Worm (Caenorhabditis elegans): ENCODE results near the gene klp-13.

klp-13 gene

DNA sequence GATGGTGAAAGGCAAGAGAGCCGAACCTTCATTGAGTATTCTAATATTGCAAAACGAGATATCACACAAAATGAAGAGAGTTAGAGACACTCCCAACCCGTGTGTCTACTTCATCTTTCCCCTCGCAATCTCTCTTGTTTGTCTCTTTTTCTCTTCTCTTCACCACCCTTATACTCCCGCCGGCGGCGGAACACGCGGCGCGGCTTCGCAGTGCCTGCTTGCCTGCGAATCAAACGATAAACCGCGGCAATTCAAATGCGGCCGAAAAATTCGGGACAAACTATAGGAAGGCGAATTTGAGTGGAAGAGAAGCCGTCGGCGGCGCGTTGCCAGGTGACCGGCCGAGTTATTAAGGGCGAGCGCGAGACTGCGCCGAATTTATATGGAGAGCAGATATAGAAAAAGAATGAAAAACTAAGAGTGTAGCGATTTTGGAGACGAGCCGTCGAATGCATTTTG is at the start of gene klp-13:
TSS of gene klp-13 (plus strand) at position 409 of the 459 bp plus-strand sequence.
- TF ChIP-seq ztf-29 (GFP tag; IDR thresholded peaks at IDR 0.05) (peak; percentile 62; the same call in 1 of the 2 replicates), med-1 (GFP tag; optimal IDR thresholded peaks at IDR 0.05; ENCODE audit: insufficient read depth) (no peak), ref-1 (GFP tag; conservative IDR thresholded peaks at IDR 0.05) (0 out of 2 replicates have a peak, but pooled peaks have one; percentile 9), tab-1 (GFP tag; IDR thresholded peaks at IDR 0.05) (no peak), ztf-23 (GFP tag; IDR thresholded peaks at IDR 0.05) (peak; percentile 54; the same call in 1 of the 2 replicates), klf-2 (GFP tag; conservative IDR thresholded peaks at IDR 0.05) (no peak), T22C8.4 (GFP tag; IDR thresholded peaks at IDR 0.05) (no peak), flt-1 (GFP tag; IDR thresholded peaks at IDR 0.05) (peak; percentile 41; the same call in 1 of the 2 replicates), cog-1 (tag; optimal IDR thresholded peaks at IDR 0.05) (peak; percentile 91)

DNA sequence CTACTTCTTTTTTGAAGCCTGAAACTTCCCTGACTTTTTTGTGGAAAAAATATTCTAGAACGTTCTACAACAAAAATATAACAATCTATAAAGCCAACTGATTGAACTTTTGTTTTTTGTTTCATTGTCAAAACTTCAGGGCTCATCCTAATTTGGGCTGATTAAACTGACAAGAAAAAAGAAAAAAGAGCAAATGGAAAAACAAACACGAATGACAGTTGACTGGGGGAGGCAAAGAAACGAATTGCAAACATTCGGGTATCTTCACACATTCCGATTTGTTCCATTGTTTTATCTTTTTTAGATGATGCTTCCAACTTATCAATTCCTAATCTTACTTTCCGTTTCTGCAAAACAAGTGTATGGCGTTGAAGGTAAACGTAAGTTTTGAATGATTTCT is 49.3 kb upstream of the klp-13 start, which contains the start of gene C46F4.3:
TSS of gene C46F4.3 (plus strand) at position 301 of the 400 bp plus-strand sequence.
- no peak for TF ChIP-seq tab-1 (GFP tag; IDR thresholded peaks at IDR 0.05)
- TF ChIP-seq T22C8.4 (GFP tag; IDR thresholded peaks at IDR 0.05): no peak
- TF ChIP-seq klf-2 (GFP tag; conservative IDR thresholded peaks at IDR 0.05): no peak
- TF ChIP-seq flt-1 (GFP tag; IDR thresholded peaks at IDR 0.05): no peak
- TF ChIP-seq ztf-29 (GFP tag; IDR thresholded peaks at IDR 0.05): no peak
- no peak for TF ChIP-seq med-1 (GFP tag; optimal IDR thresholded peaks at IDR 0.05; ENCODE audit: insufficient read depth)
- TF ChIP-seq ztf-23 (GFP tag; IDR thresholded peaks at IDR 0.05): no peak
- TF ChIP-seq cog-1 (tag; optimal IDR thresholded peaks at IDR 0.05): no peak
- TF ChIP-seq ref-1 (GFP tag; conservative IDR thresholded peaks at IDR 0.05): no peak

DNA sequence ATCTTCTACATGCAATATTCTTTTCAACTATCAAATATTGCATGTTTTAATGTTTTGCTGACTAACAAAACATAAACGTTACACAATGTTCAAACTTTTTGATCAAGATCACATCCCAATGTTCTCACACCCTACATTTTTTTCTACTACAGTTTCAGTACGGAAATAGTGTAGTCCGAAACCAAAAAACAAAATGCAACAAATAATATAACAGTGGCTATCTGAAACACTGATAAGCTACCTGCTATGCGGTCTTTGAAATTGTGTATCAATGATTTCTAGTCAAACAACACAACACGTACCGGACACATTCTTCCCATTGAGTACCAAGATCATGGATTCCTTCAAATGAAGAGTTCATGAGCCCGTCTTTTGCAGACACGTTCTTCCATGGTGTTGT is 43.5 kb upstream of the klp-13 start:
- TF ChIP-seq cog-1 (tag; optimal IDR thresholded peaks at IDR 0.05): no peak
- TF ChIP-seq flt-1 (GFP tag; IDR thresholded peaks at IDR 0.05): no peak
- no peak for TF ChIP-seq klf-2 (GFP tag; conservative IDR thresholded peaks at IDR 0.05)
- TF ChIP-seq ztf-29 (GFP tag; IDR thresholded peaks at IDR 0.05): no peak
- TF ChIP-seq T22C8.4 (GFP tag; IDR thresholded peaks at IDR 0.05): no peak
- TF ChIP-seq ztf-23 (GFP tag; IDR thresholded peaks at IDR 0.05): no peak
- no peak for TF ChIP-seq ref-1 (GFP tag; conservative IDR thresholded peaks at IDR 0.05)
- TF ChIP-seq tab-1 (GFP tag; IDR thresholded peaks at IDR 0.05): no peak
- TF ChIP-seq med-1 (GFP tag; optimal IDR thresholded peaks at IDR 0.05; ENCODE audit: insufficient read depth): no peak

DNA sequence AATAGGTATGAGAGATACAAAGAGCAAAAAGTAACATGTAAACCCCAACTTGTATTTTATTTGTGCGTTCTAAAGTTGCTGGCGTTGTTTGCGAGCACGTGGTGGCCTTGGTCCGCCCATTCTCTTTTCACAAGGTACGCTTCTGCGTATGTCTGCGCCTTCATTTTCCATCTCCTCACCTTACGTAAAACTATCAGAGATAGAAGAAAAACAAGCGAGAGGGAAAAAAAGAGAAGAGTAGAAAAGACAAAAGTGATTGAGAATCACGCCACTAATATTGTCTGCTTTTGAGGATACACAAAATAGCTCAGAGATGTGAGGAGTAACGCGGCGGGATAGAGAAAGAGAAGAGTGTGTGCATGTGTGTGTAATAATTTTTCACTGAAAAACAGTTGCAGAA is 42.6 kb upstream of the klp-13 start:
- no peak for TF ChIP-seq ztf-29 (GFP tag; IDR thresholded peaks at IDR 0.05)
- TF ChIP-seq med-1 (GFP tag; optimal IDR thresholded peaks at IDR 0.05; ENCODE audit: insufficient read depth): no peak
- TF ChIP-seq ref-1 (GFP tag; conservative IDR thresholded peaks at IDR 0.05): no peak
- TF ChIP-seq cog-1 (tag; optimal IDR thresholded peaks at IDR 0.05): no peak
- no peak for TF ChIP-seq T22C8.4 (GFP tag; IDR thresholded peaks at IDR 0.05)
- no peak for TF ChIP-seq klf-2 (GFP tag; conservative IDR thresholded peaks at IDR 0.05)
- TF ChIP-seq flt-1 (GFP tag; IDR thresholded peaks at IDR 0.05): no peak
- TF ChIP-seq ztf-23 (GFP tag; IDR thresholded peaks at IDR 0.05): no peak
- TF ChIP-seq tab-1 (GFP tag; IDR thresholded peaks at IDR 0.05): no peak

DNA sequence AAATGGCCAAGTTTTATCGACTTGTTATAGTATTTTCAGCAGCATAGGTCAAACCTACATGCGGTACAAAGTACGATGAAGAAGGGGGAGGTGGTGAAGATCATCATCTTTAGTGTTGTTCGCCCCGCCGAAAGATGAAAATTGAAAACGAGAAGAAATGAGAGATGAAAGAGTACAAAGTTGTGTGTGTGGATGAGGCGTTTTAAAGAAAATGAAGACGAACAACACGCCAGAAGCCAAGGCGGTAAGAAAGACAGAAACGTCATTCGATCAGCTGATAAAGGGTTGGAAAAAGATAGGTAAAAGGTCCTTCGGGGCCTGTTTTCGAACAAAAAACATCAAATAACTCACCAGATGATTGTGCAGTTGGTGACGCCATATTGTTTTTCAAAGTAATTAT is 40.9 kb upstream of the klp-13 start:
- TF ChIP-seq tab-1 (GFP tag; IDR thresholded peaks at IDR 0.05): no peak

DNA sequence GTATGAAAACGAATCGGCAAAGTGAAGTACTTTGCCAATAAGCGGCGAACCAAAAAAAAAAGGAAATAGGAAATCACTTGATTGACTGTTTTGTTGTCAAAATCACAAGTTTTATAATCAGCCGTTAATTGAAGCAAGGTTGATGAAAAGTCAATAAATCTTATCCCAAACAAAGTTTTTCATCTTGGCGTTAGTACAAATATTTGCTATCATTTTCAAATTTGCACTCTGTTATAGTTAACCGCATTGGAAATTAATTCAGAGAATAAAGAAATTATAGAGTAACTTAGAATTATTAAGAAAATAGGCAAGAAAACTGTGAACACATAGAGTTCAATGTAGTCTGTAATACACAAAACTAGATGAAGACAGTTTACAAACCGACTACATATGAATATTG is 40.3 kb upstream of the klp-13 start, which contains the start of gene acs-17:
TSS of gene acs-17 (minus strand) at position 23 of the 400 bp plus-strand sequence.
- TF ChIP-seq ref-1 (GFP tag; conservative IDR thresholded peaks at IDR 0.05) (no peak), ztf-29 (GFP tag; IDR thresholded peaks at IDR 0.05) (no peak), ztf-23 (GFP tag; IDR thresholded peaks at IDR 0.05) (no peak), klf-2 (GFP tag; conservative IDR thresholded peaks at IDR 0.05) (no peak), med-1 (GFP tag; optimal IDR thresholded peaks at IDR 0.05; ENCODE audit: insufficient read depth) (no peak), tab-1 (GFP tag; IDR thresholded peaks at IDR 0.05) (no peak), T22C8.4 (GFP tag; IDR thresholded peaks at IDR 0.05) (no peak), cog-1 (tag; optimal IDR thresholded peaks at IDR 0.05) (no peak), flt-1 (GFP tag; IDR thresholded peaks at IDR 0.05) (no peak)

DNA sequence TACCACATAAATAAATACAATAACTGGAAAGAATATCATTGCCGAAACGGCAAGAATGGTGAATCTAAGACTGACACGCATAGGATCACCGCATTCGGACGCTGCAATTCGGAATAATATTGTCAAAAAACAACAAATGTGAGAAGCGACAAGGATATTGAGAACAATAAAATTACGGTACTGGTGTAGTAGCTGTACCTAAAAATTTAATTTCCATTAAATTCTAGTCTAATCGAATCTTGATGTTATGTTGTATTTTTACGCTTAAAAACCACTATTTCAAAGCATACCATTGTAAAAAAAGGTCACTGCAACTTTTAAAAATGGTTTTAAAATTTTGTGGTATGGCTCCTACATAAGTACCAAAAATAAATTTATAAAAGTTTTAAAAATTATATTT is 36.0 kb upstream of the klp-13 start, which contains the start of gene mig-23:
TSS of gene mig-23 (minus strand) at position 101 of the 400 bp plus-strand sequence.
- TF ChIP-seq tab-1 (GFP tag; IDR thresholded peaks at IDR 0.05) (no peak), klf-2 (GFP tag; conservative IDR thresholded peaks at IDR 0.05) (no peak), flt-1 (GFP tag; IDR thresholded peaks at IDR 0.05) (no peak), med-1 (GFP tag; optimal IDR thresholded peaks at IDR 0.05; ENCODE audit: insufficient read depth) (no peak), ztf-29 (GFP tag; IDR thresholded peaks at IDR 0.05) (no peak), cog-1 (tag; optimal IDR thresholded peaks at IDR 0.05) (no peak), ref-1 (GFP tag; conservative IDR thresholded peaks at IDR 0.05) (no peak), ztf-23 (GFP tag; IDR thresholded peaks at IDR 0.05) (no peak), T22C8.4 (GFP tag; IDR thresholded peaks at IDR 0.05) (no peak)

DNA sequence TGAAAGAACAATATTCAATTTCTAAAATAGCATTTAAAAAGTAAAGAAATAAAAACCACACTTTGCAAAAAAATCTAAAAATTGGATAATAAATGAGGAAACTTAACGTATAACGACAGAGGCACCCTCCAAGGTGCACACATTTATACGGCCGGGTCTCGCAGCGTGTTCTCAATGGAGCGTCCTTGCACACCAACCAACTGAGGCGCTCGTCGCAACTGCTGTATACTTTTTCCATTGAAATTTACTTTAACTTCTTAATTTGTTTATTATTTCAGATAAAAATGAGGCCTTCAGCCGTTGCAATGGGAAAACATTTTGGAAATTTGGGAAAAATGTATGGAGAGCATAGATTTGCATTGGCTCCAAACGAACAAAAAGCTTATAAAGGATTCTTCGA is 31.6 kb upstream of the klp-13 start, which contains the start of the genes R07E4.5 and R07E4.3:
TSS of gene R07E4.5 (minus strand) at position 1 of the 400 bp plus-strand sequence.
TSS of gene R07E4.3 (plus strand) at position 285 of the 400 bp plus-strand sequence.
- TF ChIP-seq flt-1 (GFP tag; IDR thresholded peaks at IDR 0.05): 0 out of 2 replicates have a peak, but pooled peaks have one; percentile 56
- peak; percentile 43 for TF ChIP-seq cog-1 (tag; optimal IDR thresholded peaks at IDR 0.05)
- TF ChIP-seq ztf-23 (GFP tag; IDR thresholded peaks at IDR 0.05): peak; percentile 62; the same call in 1 of the 2 replicates
- no peak for TF ChIP-seq med-1 (GFP tag; optimal IDR thresholded peaks at IDR 0.05; ENCODE audit: insufficient read depth)
- TF ChIP-seq ref-1 (GFP tag; conservative IDR thresholded peaks at IDR 0.05): no peak

DNA sequence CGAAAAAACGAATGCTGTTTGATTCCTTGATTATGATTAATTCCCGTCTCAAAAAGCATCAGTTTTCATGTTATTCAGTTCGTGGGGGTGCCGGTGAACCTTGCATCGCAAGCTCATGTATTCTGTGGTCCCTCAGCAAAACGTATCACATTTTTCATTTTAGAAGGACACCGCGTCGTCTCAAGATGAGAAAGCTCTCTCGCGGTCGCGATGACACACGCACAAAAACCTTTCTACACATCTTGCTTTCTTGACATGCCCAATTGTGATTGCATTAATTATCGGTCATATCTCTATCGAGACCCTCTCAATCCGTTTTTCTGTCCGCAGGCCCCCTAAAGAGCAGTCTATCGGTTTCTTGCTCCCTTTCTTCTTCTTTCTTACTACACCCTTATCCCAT is 28.7 kb upstream of the klp-13 start:
- TF ChIP-seq cog-1 (tag; optimal IDR thresholded peaks at IDR 0.05): no peak
- no peak for TF ChIP-seq tab-1 (GFP tag; IDR thresholded peaks at IDR 0.05)
- TF ChIP-seq ztf-23 (GFP tag; IDR thresholded peaks at IDR 0.05): no peak
- no peak for TF ChIP-seq flt-1 (GFP tag; IDR thresholded peaks at IDR 0.05)
- no peak for TF ChIP-seq med-1 (GFP tag; optimal IDR thresholded peaks at IDR 0.05; ENCODE audit: insufficient read depth)
- no peak for TF ChIP-seq klf-2 (GFP tag; conservative IDR thresholded peaks at IDR 0.05)
- TF ChIP-seq ref-1 (GFP tag; conservative IDR thresholded peaks at IDR 0.05): no peak
- TF ChIP-seq T22C8.4 (GFP tag; IDR thresholded peaks at IDR 0.05): no peak
- TF ChIP-seq ztf-29 (GFP tag; IDR thresholded peaks at IDR 0.05): no peak

DNA sequence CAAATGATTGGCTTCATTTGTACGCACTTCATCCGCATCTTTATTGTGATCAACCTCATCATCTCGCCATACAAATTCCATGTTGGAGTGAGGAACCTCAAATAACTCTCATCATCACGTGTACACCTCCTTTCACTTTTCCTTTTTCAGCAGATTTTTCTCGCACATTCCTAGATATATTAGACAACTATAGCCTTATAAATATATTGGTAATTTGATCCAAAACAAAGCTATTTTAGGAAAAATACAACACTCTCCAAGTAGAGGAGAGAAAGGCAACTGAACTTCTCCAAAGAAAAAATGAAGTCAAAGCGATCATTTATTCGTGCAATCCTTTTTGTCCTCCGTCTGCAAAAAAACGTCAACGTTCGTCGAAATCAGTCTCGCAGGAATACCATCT is 26.0 kb upstream of the klp-13 start, which contains the start of gene R07E4.1:
TSS of gene R07E4.1 (plus strand) at position 301 of the 400 bp plus-strand sequence.
- TF ChIP-seq cog-1 (tag; optimal IDR thresholded peaks at IDR 0.05) (no peak), flt-1 (GFP tag; IDR thresholded peaks at IDR 0.05) (no peak), med-1 (GFP tag; optimal IDR thresholded peaks at IDR 0.05; ENCODE audit: insufficient read depth) (no peak), ztf-23 (GFP tag; IDR thresholded peaks at IDR 0.05) (no peak), ref-1 (GFP tag; conservative IDR thresholded peaks at IDR 0.05) (no peak), klf-2 (GFP tag; conservative IDR thresholded peaks at IDR 0.05) (no peak), T22C8.4 (GFP tag; IDR thresholded peaks at IDR 0.05) (no peak), ztf-29 (GFP tag; IDR thresholded peaks at IDR 0.05) (no peak), tab-1 (GFP tag; IDR thresholded peaks at IDR 0.05) (no peak)

Data from whole organism, midembryonic.